Worm (Caenorhabditis elegans) whole organism, L4 larva: ENCODE measurements around the gene K08D8.4.

Experiments
- R02D3.7 ChIP-seq: fragments of 150-350 bp; sonication (generic microtip); optimal IDR thresholded peaks from 3 replicates; lab custom pipeline; 2014; ENCODE audit warnings: missing biosample characterization, missing genetic modification characterization
- Y5F2A.4 ChIP-seq: fragments of 200-800 bp; sonication (Bioruptor generic); optimal IDR thresholded peaks from 2 replicates; lab custom pipeline; 2018; ENCODE audit warnings: mild to moderate bottlenecking, missing genetic modification characterization, missing compliant biosample characterization
- ceh-82 ChIP-seq: sonication (generic microtip); optimal IDR thresholded peaks from 2 replicates; lab custom pipeline; 2017; ENCODE audit warnings: missing biosample characterization, missing genetic modification characterization
- egl-27 ChIP-seq: sonication (generic microtip); optimal IDR thresholded peaks from 3 replicates; lab custom pipeline; 2017; ENCODE audit warnings: missing biosample characterization, missing genetic modification reagents, missing genetic modification characterization
- lin-15B ChIP-seq: fragments of 150-350 bp; sonication (generic microtip); optimal IDR thresholded peaks from 3 replicates; lab custom pipeline; 2014; ENCODE audit warnings: missing biosample characterization, missing genetic modification characterization
- nhr-11 ChIP-seq: fragments of 150-350 bp; optimal IDR thresholded peaks from 2 replicates; lab custom pipeline; 2014; ENCODE audit warnings: missing biosample characterization, missing genetic modification characterization
- nhr-25 ChIP-seq: sonication (generic microtip); optimal IDR thresholded peaks from 2 replicates; lab custom pipeline; 2017; ENCODE audit warnings: missing genetic modification characterization, mild to moderate bottlenecking, missing compliant biosample characterization, antibody characterized with exemption, moderate library complexity, borderline replicate concordance; ENCODE audit not compliant: insufficient read depth
- rbr-2 ChIP-seq: sonication (generic microtip); optimal IDR thresholded peaks from 2 replicates; lab custom pipeline; 2016; ENCODE audit warnings: missing genotype, missing genetic modification characterization, missing compliant biosample characterization
- set-16 ChIP-seq: fragments of 200-800 bp; sonication (Bioruptor generic); IDR thresholded peaks from 2 replicates; pipeline ENCODE4 v1.3.6; 2022; ENCODE audit warnings: missing genetic modification reagents, missing genetic modification characterization, missing compliant biosample characterization

DNA sequence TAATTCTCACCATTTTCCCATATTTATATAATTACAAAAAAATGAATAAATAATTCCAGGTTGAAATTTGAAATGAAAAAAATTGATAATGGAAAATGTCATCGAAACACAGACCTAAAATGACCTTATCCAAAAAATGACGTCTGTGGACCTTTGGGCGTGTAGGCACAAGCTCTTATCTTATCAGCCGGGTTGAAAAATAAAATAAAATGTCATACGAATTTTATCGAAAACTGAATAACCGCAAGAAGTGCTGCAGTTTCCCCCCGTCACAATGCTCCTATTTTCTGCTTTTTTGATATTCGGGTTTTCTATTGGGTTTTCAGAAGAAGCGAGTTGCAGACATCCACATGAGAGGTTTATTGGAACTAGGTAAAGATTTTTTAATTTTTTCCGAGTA lies 43.9 kb downstream of the K08D8.4 start, which contains the start of gene clec-186:
- no peak for TF ChIP-seq R02D3.7 (tag; lab: Kevin White, UChicago)
- no peak for TF ChIP-seq nhr-11 (tag; lab: Kevin White, UChicago)
- no peak for TF ChIP-seq rbr-2 (tag; lab: Kevin White, UChicago)
- no peak for TF ChIP-seq Y5F2A.4 (GFP tag; lab: Kevin White, UChicago)
- TF ChIP-seq ceh-82 (tag; lab: Kevin White, UChicago): no peak
- TF ChIP-seq set-16 (GFP tag; lab: Robert Waterston, UW): no peak
- TF ChIP-seq nhr-25 (tag; lab: Kevin White, UChicago): no peak
- no peak for TF ChIP-seq egl-27 (tag; lab: Kevin White, UChicago)
- TF ChIP-seq lin-15B (tag; lab: Kevin White, UChicago): no peak
